Fruit fly (Drosophila melanogaster): ENCODE measurements around the gene mtg.
A peak's percentile ranks its signal among the peaks of the same experiment; 100 is the strongest.

dm6 chr3R:8269740-8270139 is 19.4 kb downstream of the mtg start, which contains the start of gene CG9630:
- TF ChIP-seq CG8478 (optimal IDR thresholded peaks at IDR 0.05) (no peak), CTCF (optimal IDR thresholded peaks at IDR 0.05) (peak; percentile 38 to 55)
